Worm (Caenorhabditis elegans) whole organism, young adult: ENCODE measurements around the gene Y97E10AR.8.

Experiments
- B0336.3 ChIP-seq: fragments of 200-800 bp; sonication (Bioruptor generic); IDR thresholded peaks from 2 replicates; pipeline ENCODE4 v1.3.6; 2022; ENCODE audit warnings: missing genetic modification characterization, missing compliant biosample characterization
- C17E4.6 ChIP-seq: fragments of 200-800 bp; sonication (Bioruptor generic); IDR thresholded peaks from 2 replicates; pipeline ENCODE4 v1.3.6; 2022; ENCODE audit warnings: missing genetic modification reagents, missing genetic modification characterization, missing compliant biosample characterization
- D2030.7 ChIP-seq: fragments of 200-800 bp; sonication (Bioruptor generic); IDR thresholded peaks from 2 replicates; pipeline ENCODE4 v1.3.6; 2022; ENCODE audit warnings: missing genetic modification reagents, missing genetic modification characterization, missing compliant biosample characterization
- F22D6.2 ChIP-seq: sonication (generic microtip); optimal IDR thresholded peaks from 2 replicates; lab custom pipeline; 2016; ENCODE audit warnings: mild to moderate bottlenecking, missing genetic modification characterization, missing compliant biosample characterization
- F23B12.7 ChIP-seq: sonication (generic microtip); optimal IDR thresholded peaks from 2 replicates; lab custom pipeline; 2017; ENCODE audit warnings: missing genetic modification characterization, mild to moderate bottlenecking, missing compliant biosample characterization, antibody characterized with exemption, moderate library complexity; ENCODE audit not compliant: insufficient read depth
- F33H1.4 ChIP-seq: fragments of 200-800 bp; sonication (Bioruptor generic); IDR thresholded peaks from 2 replicates; pipeline ENCODE4 v1.3.6; 2022; ENCODE audit warnings: missing genetic modification reagents, missing genetic modification characterization, missing compliant biosample characterization
- F39B2.1 ChIP-seq: fragments of 200-800 bp; sonication (Bioruptor generic); IDR thresholded peaks from 2 replicates; pipeline ENCODE4 v1.3.6; 2022; ENCODE audit warnings: missing genetic modification reagents, missing genetic modification characterization, missing compliant biosample characterization
- F49E8.2 ChIP-seq: sonication (generic microtip); optimal IDR thresholded peaks from 3 replicates; lab custom pipeline; 2017; ENCODE audit warnings: missing genetic modification characterization, mild to moderate bottlenecking, missing compliant biosample characterization, antibody characterized with exemption, moderate library complexity; ENCODE audit not compliant: insufficient read depth
- K12H6.12 ChIP-seq: fragments of 200-800 bp; sonication (Bioruptor generic); optimal IDR thresholded peaks from 2 replicates; lab custom pipeline; 2018; ENCODE audit warnings: mild to moderate bottlenecking, missing genetic modification characterization, missing compliant biosample characterization
- Y56A3A.18 ChIP-seq: fragments of 200-800 bp; sonication (Bioruptor generic); IDR thresholded peaks from 2 replicates; pipeline ENCODE4 v1.3.6; 2022; ENCODE audit warnings: missing genetic modification reagents, missing genetic modification characterization, missing compliant biosample characterization
- Y79H2A.3 ChIP-seq: fragments of 200-800 bp; sonication (Bioruptor generic); conservative IDR thresholded peaks from 2 replicates; pipeline ENCODE4 v1.3.6; 2022; ENCODE audit warnings: missing genetic modification reagents, missing genetic modification characterization, missing compliant biosample characterization
- Y95B8A.8 ChIP-seq: fragments of 200-800 bp; sonication (Bioruptor generic); IDR thresholded peaks from 2 replicates; pipeline ENCODE4 v1.3.6; 2022; ENCODE audit warnings: missing genetic modification reagents, missing genetic modification characterization, missing compliant biosample characterization
- ZK185.1 ChIP-seq: sonication (generic microtip); optimal IDR thresholded peaks from 2 replicates; lab custom pipeline; 2016; ENCODE audit warnings: mild to moderate bottlenecking, missing genetic modification characterization, missing compliant biosample characterization; ENCODE audit not compliant: poor library complexity, severe bottlenecking
- atf-7 ChIP-seq: sonication (generic microtip); optimal IDR thresholded peaks from 2 replicates; lab custom pipeline; 2017; ENCODE audit warnings: mild to moderate bottlenecking, missing genetic modification characterization, missing compliant biosample characterization
- bed-2 ChIP-seq: fragments of 200-800 bp; sonication (Bioruptor generic); IDR thresholded peaks from 2 replicates; pipeline ENCODE4 v1.3.6; 2022; ENCODE audit warnings: missing genetic modification reagents, missing genetic modification characterization, missing compliant biosample characterization
- cebp-1 ChIP-seq, 2 experiments: fragments of 200-800 bp in 1 of 2; sonication (Bioruptor generic) in 1 of 2; sonication (generic microtip) in 1 of 2; IDR thresholded peaks in 1 of 2; optimal IDR thresholded peaks in 1 of 2; 2 replicates each; pipeline versions ENCODE4 v1.3.6 to Lab custom; 2017 to 2022; ENCODE audit warnings: missing compliant biosample characterization in 2 of 2, missing genetic modification characterization in 2 of 2, mild to moderate bottlenecking in 1 of 2, missing genetic modification reagents in 1 of 2, moderate library complexity in 1 of 2
- ceh-91 ChIP-seq: fragments of 200-800 bp; sonication (Bioruptor generic); IDR thresholded peaks from 2 replicates; pipeline ENCODE4 v1.3.6; 2022; ENCODE audit warnings: missing genetic modification reagents, missing genetic modification characterization, missing compliant biosample characterization
- chd-7 ChIP-seq: sonication (generic microtip); optimal IDR thresholded peaks from 2 replicates; lab custom pipeline; 2016; ENCODE audit warnings: mild to moderate bottlenecking, missing genetic modification characterization, moderate library complexity, missing compliant biosample characterization
- efl-1 ChIP-seq: fragments of 150-350 bp; optimal IDR thresholded peaks from 2 replicates; lab custom pipeline; 2014; ENCODE audit warnings: missing biosample characterization, missing genetic modification reagents, missing genetic modification characterization
- egrh-3 ChIP-seq: fragments of 200-800 bp; sonication (Bioruptor generic); IDR thresholded peaks from 2 replicates; pipeline ENCODE4 v1.3.6; 2022; ENCODE audit warnings: missing genetic modification reagents, missing genetic modification characterization, missing compliant biosample characterization
- ekl-4 ChIP-seq: fragments of 200-800 bp; sonication (Bioruptor generic); IDR thresholded peaks from 2 replicates; pipeline ENCODE4 v1.3.6; 2022; ENCODE audit warnings: missing genetic modification reagents, missing genetic modification characterization, missing compliant biosample characterization
- gei-17 ChIP-seq: fragments of 200-800 bp; sonication (Bioruptor generic); optimal IDR thresholded peaks from 2 replicates; lab custom pipeline; 2018; ENCODE audit warnings: mild to moderate bottlenecking, missing genetic modification characterization, missing compliant biosample characterization
- hsf-1 ChIP-seq: fragments of 200-800 bp; sonication (Bioruptor generic); IDR thresholded peaks from 2 replicates; pipeline ENCODE4 v1.3.6; 2022; ENCODE audit warnings: missing genetic modification reagents, missing genetic modification characterization, missing compliant biosample characterization
- let-526 ChIP-seq: fragments of 200-800 bp; sonication (Bioruptor generic); IDR thresholded peaks from 2 replicates; pipeline ENCODE4 v1.3.6; 2022; ENCODE audit warnings: missing genetic modification reagents, missing genetic modification characterization, missing compliant biosample characterization
- lin-35 ChIP-seq, 3 experiments: fragments of 150-350 bp in 2 of 3; sonication (generic microtip) in 1 of 3; optimal IDR thresholded peaks; 2 replicates each; lab custom pipeline; 2014 to 2018; ENCODE audit warnings: missing biosample characterization in 3 of 3, missing genetic modification characterization in 3 of 3, missing genetic modification reagents in 3 of 3
- lin-40 ChIP-seq: sonication (generic microtip); optimal IDR thresholded peaks from 2 replicates; lab custom pipeline; 2016; ENCODE audit warnings: missing genetic modification characterization, mild to moderate bottlenecking, missing compliant biosample characterization, missing genotype, missing genetic modification reagents
- lir-1 ChIP-seq: fragments of 200-800 bp; sonication (Bioruptor generic); conservative IDR thresholded peaks from 2 replicates; pipeline ENCODE4 v1.3.6; 2022; ENCODE audit warnings: missing genetic modification reagents, missing genetic modification characterization, missing compliant biosample characterization
- lsl-1 ChIP-seq: fragments of 200-800 bp; sonication (Bioruptor generic); optimal IDR thresholded peaks from 2 replicates; lab custom pipeline; 2018; ENCODE audit warnings: mild to moderate bottlenecking, missing genetic modification characterization, moderate library complexity, missing compliant biosample characterization
- lsy-27 ChIP-seq: sonication (generic microtip); optimal IDR thresholded peaks from 2 replicates; lab custom pipeline; 2017; ENCODE audit warnings: missing genetic modification characterization, mild to moderate bottlenecking, missing compliant biosample characterization, antibody characterized with exemption, missing genotype, borderline replicate concordance; ENCODE audit not compliant: insufficient read depth
- madf-3 ChIP-seq: fragments of 200-800 bp; sonication (Bioruptor generic); IDR thresholded peaks from 2 replicates; pipeline ENCODE4 v1.3.6; 2022; ENCODE audit warnings: missing genetic modification reagents, missing genetic modification characterization, missing compliant biosample characterization
- madf-6 ChIP-seq: fragments of 200-800 bp; sonication (Bioruptor generic); IDR thresholded peaks from 2 replicates; pipeline ENCODE4 v1.3.6; 2022; ENCODE audit warnings: missing genetic modification reagents, missing genetic modification characterization, missing compliant biosample characterization
- mcd-1 ChIP-seq: fragments of 200-800 bp; sonication (Bioruptor generic); IDR thresholded peaks from 2 replicates; pipeline ENCODE4 v1.3.6; 2022; ENCODE audit warnings: missing genetic modification reagents, missing genetic modification characterization, missing compliant biosample characterization
- mel-28 ChIP-seq: sonication (generic microtip); optimal IDR thresholded peaks from 2 replicates; lab custom pipeline; 2016; ENCODE audit warnings: borderline replicate concordance, mild to moderate bottlenecking, missing genetic modification characterization, missing compliant biosample characterization
- pbrm-1 ChIP-seq: fragments of 200-800 bp; sonication (Bioruptor generic); IDR thresholded peaks from 2 replicates; pipeline ENCODE4 v1.3.6; 2022; ENCODE audit warnings: missing genetic modification reagents, missing genetic modification characterization, missing compliant biosample characterization
- rcor-1 ChIP-seq: fragments of 200-800 bp; sonication (Bioruptor generic); IDR thresholded peaks from 2 replicates; pipeline ENCODE4 v1.3.6; 2022; ENCODE audit warnings: missing genetic modification reagents, missing genetic modification characterization, missing compliant biosample characterization
- rpc-1 ChIP-seq, 2 experiments: fragments of 150-350 bp in 1 of 2; sonication (generic microtip) in 1 of 2; optimal IDR thresholded peaks; 2 replicates each; lab custom pipeline; 2014 to 2018; ENCODE audit warnings: missing biosample characterization in 1 of 2, missing genetic modification characterization in 1 of 2, missing genetic modification reagents in 1 of 2, missing genotype in 1 of 2
- snpc-1.1 ChIP-seq: sonication (generic microtip); optimal IDR thresholded peaks from 2 replicates; lab custom pipeline; 2017; ENCODE audit warnings: missing genetic modification characterization, mild to moderate bottlenecking, missing compliant biosample characterization, antibody characterized with exemption, moderate library complexity, missing genotype, missing genetic modification reagents; ENCODE audit not compliant: insufficient read depth
- snpc-4 ChIP-seq, 5 experiments: fragments of 150-350 bp in 1 of 5; sonication (generic microtip) in 4 of 5; optimal IDR thresholded peaks; 2 replicates each; lab custom pipeline; 2014 to 2018; ENCODE audit warnings: missing genetic modification characterization in 5 of 5, missing biosample characterization in 3 of 5, antibody characterized with exemption in 2 of 5, mild to moderate bottlenecking in 2 of 5, missing compliant biosample characterization in 2 of 5, missing genotype in 2 of 5, moderate library complexity in 2 of 5, missing genetic modification reagents in 1 of 5
- tbp1 ChIP-seq: fragments of 200-800 bp; sonication (Bioruptor generic); optimal IDR thresholded peaks from 2 replicates; lab custom pipeline; 2018; ENCODE audit warnings: mild to moderate bottlenecking, missing genetic modification characterization, missing compliant biosample characterization
- ztf-18 ChIP-seq: sonication (generic microtip); optimal IDR thresholded peaks from 2 replicates; lab custom pipeline; 2016; ENCODE audit warnings: missing genotype, mild to moderate bottlenecking, missing genetic modification characterization, missing compliant biosample characterization
- ztf-22 ChIP-seq: fragments of 200-800 bp; sonication (Bioruptor generic); optimal IDR thresholded peaks from 2 replicates; lab custom pipeline; 2018; ENCODE audit warnings: mild to moderate bottlenecking, missing genetic modification characterization, moderate library complexity, missing compliant biosample characterization
- ztf-25 ChIP-seq: fragments of 200-800 bp; sonication (Bioruptor generic); IDR thresholded peaks from 2 replicates; pipeline ENCODE4 v1.3.6; 2022; ENCODE audit warnings: missing genetic modification reagents, missing genetic modification characterization, missing compliant biosample characterization

The Y97E10AR.8 gene

DNA sequence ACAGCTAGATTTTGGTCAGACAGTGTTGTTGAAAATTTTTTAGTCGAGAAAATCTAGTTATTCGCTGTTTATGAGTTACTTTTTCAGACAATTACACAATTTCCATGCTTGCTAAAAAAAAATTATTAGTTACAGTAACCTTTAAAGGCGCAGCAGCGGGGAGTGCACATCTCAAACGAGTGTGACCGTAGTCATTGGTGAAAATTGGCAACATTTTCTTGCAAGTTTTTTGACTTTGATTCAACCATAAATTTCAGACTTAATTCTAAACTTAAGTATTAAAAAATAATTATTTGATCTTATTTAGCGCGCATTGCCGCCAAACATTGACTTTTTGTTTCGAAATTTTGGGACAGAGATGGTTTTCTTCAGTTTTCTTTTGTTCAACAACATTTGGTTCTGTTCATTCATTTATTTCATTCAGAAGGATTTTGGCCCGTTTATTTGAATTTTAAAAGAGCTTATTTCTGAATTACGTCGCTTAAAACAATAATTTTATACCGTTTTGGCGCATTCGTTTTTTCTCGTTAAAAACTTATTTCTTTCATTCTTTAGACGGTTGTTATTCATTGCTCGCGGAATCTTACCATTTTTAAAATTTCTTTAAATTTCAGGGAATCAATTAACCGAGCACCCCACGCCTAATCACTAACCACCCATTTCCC, 23.9 kb downstream of the Y97E10AR.8 start, which contains the start of gene oma-2 (continued):
- TF ChIP-seq ztf-22 (no peak), ztf-18 (tag; lab: Kevin White, UChicago) (peak; percentile 37), egrh-3 (no peak), pbrm-1 (peak; percentile 37; the same call in 1 of the 2 replicates), snpc-4 (GFP tag; optimal IDR thresholded peaks at IDR 0.05; lab: Kevin White, UChicago) (no peak), snpc-4 (tag; optimal IDR thresholded peaks at IDR 0.05; lab: Kevin White, UChicago) (peak in 1 of 4 experiments; percentile 39), lir-1 (GFP tag; lab: Robert Waterston, UW) (no peak), F23B12.7 (tag; lab: Kevin White, UChicago) (peak; percentile 26), ekl-4 (GFP tag; lab: Robert Waterston, UW) (0 out of 2 replicates have a peak, but pooled peaks have one; percentile 37), lsy-27 (tag; lab: Kevin White, UChicago) (no peak), atf-7 (tag; lab: Kevin White, UChicago) (no peak)

DNA sequence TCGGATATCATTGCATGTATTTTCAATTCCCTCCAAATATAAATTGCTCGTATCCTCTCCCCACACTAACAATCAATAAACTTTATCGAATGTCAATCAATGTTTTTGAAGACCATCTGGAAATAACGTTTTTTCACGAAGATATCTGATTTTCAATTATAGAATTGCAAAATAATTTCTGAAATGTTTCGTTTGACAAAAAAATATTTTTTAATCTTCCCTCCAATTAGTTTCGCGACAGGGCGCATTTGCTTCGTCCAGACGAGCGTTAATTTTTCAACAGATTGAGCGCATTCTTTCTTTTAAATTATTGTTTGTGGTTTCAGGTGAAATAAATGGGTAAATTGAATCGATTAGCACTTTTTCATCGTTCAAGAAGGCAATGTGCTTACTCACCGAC, 26.0 kb downstream of the Y97E10AR.8 start, which contains the start of gene vars-1:
TSS of gene vars-1 (plus strand) at position 291 of the 400 bp plus-strand sequence.
- peak in 2 of 3 experiments; percentile 18 to 77 for TF ChIP-seq lin-35 (GFP tag; optimal IDR thresholded peaks at IDR 0.05; lab: Kevin White, UChicago)
- TF ChIP-seq gei-17 = no peak
- peak; percentile 43 for TF ChIP-seq snpc-1.1 (tag; lab: Kevin White, UChicago)
- no peak for TF ChIP-seq bed-2 (GFP tag; lab: Robert Waterston, UW)
- peak; percentile 53 for TF ChIP-seq lsl-1 (GFP tag; lab: Kevin White, UChicago)
- TF ChIP-seq mel-28 (tag; lab: Kevin White, UChicago) = no peak
- TF ChIP-seq madf-3 = 0 out of 2 replicates have a peak, but pooled peaks have one; percentile 3
- TF ChIP-seq Y79H2A.3 = no peak
- no peak for TF ChIP-seq lin-40 (tag; lab: Kevin White, UChicago)
- TF ChIP-seq let-526 (GFP tag; lab: Robert Waterston, UW) = no peak
- no peak for TF ChIP-seq pbrm-1
- TF ChIP-seq Y56A3A.18 (GFP tag; lab: Robert Waterston, UW) = 0 out of 2 replicates have a peak, but pooled peaks have one; percentile 26
- peak; percentile 90 for TF ChIP-seq mcd-1 (GFP tag; lab: Robert Waterston, UW)
- 0 out of 2 replicates have a peak, but pooled peaks have one; percentile 16 for TF ChIP-seq Y95B8A.8 (GFP tag; lab: Robert Waterston, UW)
- TF ChIP-seq ZK185.1 = no peak
- 0 out of 2 replicates have a peak, but pooled peaks have one; percentile 47 for TF ChIP-seq ekl-4 (GFP tag; lab: Robert Waterston, UW)
- TF ChIP-seq cebp-1 (GFP tag; IDR thresholded peaks at IDR 0.05; lab: Robert Waterston, UW) = no peak
- TF ChIP-seq cebp-1 (tag; optimal IDR thresholded peaks at IDR 0.05; lab: Kevin White, UChicago) = peak; percentile 42
- no peak for TF ChIP-seq F22D6.2 (tag; lab: Kevin White, UChicago)
- peak; percentile 58 for TF ChIP-seq madf-6 (GFP tag; lab: Robert Waterston, UW)
- peak; percentile 69 for TF ChIP-seq efl-1 (GFP tag; lab: Kevin White, UChicago)
- no peak for TF ChIP-seq K12H6.12 (tag; lab: Kevin White, UChicago)
- TF ChIP-seq F33H1.4 (GFP tag; lab: Robert Waterston, UW) = peak; percentile 35; the same call in 1 of the 2 replicates
- TF ChIP-seq tbp1 (GFP tag; lab: Kevin White, UChicago) = peak; percentile 6
- TF ChIP-seq rpc-1 (optimal IDR thresholded peaks at IDR 0.05; lab: Kevin White, UChicago) = no peak
- TF ChIP-seq rpc-1 (tag; optimal IDR thresholded peaks at IDR 0.05; lab: Kevin White, UChicago) = no peak
- TF ChIP-seq ztf-25 = no peak
- no peak for TF ChIP-seq C17E4.6
- no peak for TF ChIP-seq chd-7 (tag; lab: Kevin White, UChicago)
- TF ChIP-seq ceh-91 (GFP tag; lab: Robert Waterston, UW) = no peak
- TF ChIP-seq B0336.3 (GFP tag; lab: Robert Waterston, UW) = peak; percentile 55
- TF ChIP-seq F39B2.1 = no peak
- TF ChIP-seq rcor-1 = no peak
- TF ChIP-seq F49E8.2 = peak; percentile 77
- 0 out of 2 replicates have a peak, but pooled peaks have one; percentile 28 for TF ChIP-seq D2030.7 (GFP tag; lab: Robert Waterston, UW)
- TF ChIP-seq F23B12.7 (tag; lab: Kevin White, UChicago) = peak; percentile 78
- TF ChIP-seq hsf-1 (GFP tag; lab: Robert Waterston, UW) = peak; percentile 82
